Worm (Caenorhabditis elegans): Measurements from ENCODE around the gene mrt-2.

mrt-2 gene

ce11 chrIII:11731491-11731890 is 15.1 kb upstream of the mrt-2 start:
- peak; percentile 56 for TF ChIP-seq blmp-1 (tag; optimal IDR thresholded peaks at IDR 0.05)
- no peak for TF ChIP-seq nhr-237 (tag; optimal IDR thresholded peaks at IDR 0.05)
- no peak for TF ChIP-seq C34B4.2 (tag; optimal IDR thresholded peaks at IDR 0.05)
- TF ChIP-seq skn-1 (tag; optimal IDR thresholded peaks at IDR 0.05), result no peak
- no peak for TF ChIP-seq sptf-1 (tag; optimal IDR thresholded peaks at IDR 0.05)
- no peak for TF ChIP-seq elt-2 (tag; optimal IDR thresholded peaks at IDR 0.05)
- no peak for TF ChIP-seq ztf-11 (tag; optimal IDR thresholded peaks at IDR 0.05)
- no peak for TF ChIP-seq F16B12.6 (tag; optimal IDR thresholded peaks at IDR 0.05)
- TF ChIP-seq hlh-17 (GFP tag; optimal IDR thresholded peaks at IDR 0.05; ENCODE audit: borderline replicate concordance), result no peak
- TF ChIP-seq fkh-10 (GFP tag; optimal IDR thresholded peaks at IDR 0.05), result no peak
- TF ChIP-seq efl-1 (optimal IDR thresholded peaks at IDR 0.05), result no peak
- TF ChIP-seq efl-1 (GFP tag; optimal IDR thresholded peaks at IDR 0.05 in 1 of 2), result peak in 1 of 2 experiments; percentile 69
- TF ChIP-seq nhr-12 (tag; optimal IDR thresholded peaks at IDR 0.05), result no peak
- no peak for TF ChIP-seq Y116A8C.19 (tag; optimal IDR thresholded peaks at IDR 0.05; ENCODE audit: borderline replicate concordance)
- TF ChIP-seq ces-1 (GFP tag; optimal IDR thresholded peaks at IDR 0.05), result no peak
- TF ChIP-seq nhr-77 (tag; optimal IDR thresholded peaks at IDR 0.05), result no peak

DNA sequence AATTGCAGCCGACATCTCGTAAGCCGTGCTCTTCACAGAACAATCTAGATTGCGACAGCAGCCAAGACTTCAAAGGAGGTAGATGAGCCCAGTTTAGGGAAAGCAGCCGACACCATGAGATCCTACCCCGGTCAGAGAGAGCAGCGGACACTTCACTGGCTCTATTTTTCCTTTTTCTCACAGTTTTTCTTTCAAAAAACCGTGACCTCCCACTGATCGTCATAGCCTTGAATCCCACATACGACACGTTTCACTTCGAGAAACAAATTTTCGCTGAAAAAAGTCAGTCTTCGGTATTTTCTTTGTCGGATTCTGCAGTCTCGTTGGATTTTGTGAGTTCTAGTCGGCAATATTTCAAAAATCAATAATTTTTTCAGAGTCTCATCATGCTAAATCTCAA is 14.5 kb upstream of the mrt-2 start, which contains the start of gene Y41C4A.21:
Gene Y41C4A.21 (plus strand): TSS at position 301 of the 400 bp plus-strand sequence.
- TF ChIP-seq egl-27 (tag; optimal IDR thresholded peaks at IDR 0.05), result no peak
- no peak for TF ChIP-seq nhr-71 (tag; optimal IDR thresholded peaks at IDR 0.05)
- TF ChIP-seq tbx-2 (tag; optimal IDR thresholded peaks at IDR 0.05), result no peak
- no peak for TF ChIP-seq ceh-90 (tag; optimal IDR thresholded peaks at IDR 0.05)
- no peak for TF ChIP-seq pag-3 (tag; optimal IDR thresholded peaks at IDR 0.05; ENCODE audit: borderline replicate concordance, insufficient read depth)
- TF ChIP-seq mab-9 (GFP tag; IDR thresholded peaks at IDR 0.05), result no peak

ce11 chrIII:11732943-11733342 is 13.6 kb upstream of the mrt-2 start:
- TF ChIP-seq zip-4 (GFP tag; optimal IDR thresholded peaks at IDR 0.05) (no peak), lir-3 (tag; optimal IDR thresholded peaks at IDR 0.05; ENCODE audit: poor library complexity) (no peak), nhr-20 (tag; optimal IDR thresholded peaks at IDR 0.05) (no peak), unc-130 (tag; optimal IDR thresholded peaks at IDR 0.05) (no peak)

ce11 chrIII:11737527-11737926 is 9.0 kb upstream of the mrt-2 start, which contains the start of gene sup-1:
Gene sup-1, minus strand, starts transcription at chrIII:11737627.
- TF ChIP-seq nhr-84 (tag; optimal IDR thresholded peaks at IDR 0.05) (no peak), pqm-1 (tag; optimal IDR thresholded peaks at IDR 0.05) (no peak)

ce11 chrIII:11738482-11738881 is 8.1 kb upstream of the mrt-2 start:
- TF ChIP-seq ceh-82 (tag; optimal IDR thresholded peaks at IDR 0.05), result peak in 2 of 3 experiments; percentile 13 to 46
- no peak for TF ChIP-seq lin-39 (tag; optimal IDR thresholded peaks at IDR 0.05)
- TF ChIP-seq aly-2 (tag; optimal IDR thresholded peaks at IDR 0.05), result no peak
- TF ChIP-seq unc-98 (GFP tag; IDR thresholded peaks at IDR 0.05), result no peak
- TF ChIP-seq zip-4 (GFP tag; optimal IDR thresholded peaks at IDR 0.05), result no peak
- TF ChIP-seq mab-9 (GFP tag; IDR thresholded peaks at IDR 0.05), result peak; percentile 52; the same call in 1 of the 2 replicates
- peak; percentile 57 for TF ChIP-seq nhr-20 (tag; optimal IDR thresholded peaks at IDR 0.05)
- TF ChIP-seq F16B12.6 (tag; optimal IDR thresholded peaks at IDR 0.05), result no peak
- TF ChIP-seq ceh-63 (GFP tag; optimal IDR thresholded peaks at IDR 0.05), result no peak
- TF ChIP-seq nhr-47 (tag; optimal IDR thresholded peaks at IDR 0.05), result peak; percentile 38
- peak; percentile 27 to 29 for TF ChIP-seq lin-35 (GFP tag; optimal IDR thresholded peaks at IDR 0.05)
- no peak for TF ChIP-seq mef-2 (tag; optimal IDR thresholded peaks at IDR 0.05)
- TF ChIP-seq nhr-85 (tag), result peak; percentile 85
- no peak for TF ChIP-seq ces-1 (GFP tag; optimal IDR thresholded peaks at IDR 0.05)
- TF ChIP-seq hpl-2 (GFP tag; optimal IDR thresholded peaks at IDR 0.05), result no peak
- TF ChIP-seq ets-5 (GFP tag; IDR thresholded peaks at IDR 0.05), result no peak
- no peak for TF ChIP-seq pqm-1 (tag; optimal IDR thresholded peaks at IDR 0.05)
- TF ChIP-seq nhr-84 (tag; optimal IDR thresholded peaks at IDR 0.05), result no peak
- TF ChIP-seq ceh-8 (GFP tag; optimal IDR thresholded peaks at IDR 0.05), result no peak
- TF ChIP-seq unc-30 (tag; optimal IDR thresholded peaks at IDR 0.05), result no peak
- no peak for TF ChIP-seq irx-1 (tag; optimal IDR thresholded peaks at IDR 0.05)
- TF ChIP-seq nhr-76 (tag; optimal IDR thresholded peaks at IDR 0.05), result no peak
- TF ChIP-seq lsy-2 (tag; optimal IDR thresholded peaks at IDR 0.05), result peak; percentile 57 to 65
- peak; percentile 26 for TF ChIP-seq snpc-4 (tag; optimal IDR thresholded peaks at IDR 0.05)
- TF ChIP-seq sox-4 (tag; optimal IDR thresholded peaks at IDR 0.05), result no peak
- no peak for TF ChIP-seq hlh-17 (GFP tag; optimal IDR thresholded peaks at IDR 0.05; ENCODE audit: borderline replicate concordance)

Measured in whole organism, L1 larva.